Worm (Caenorhabditis elegans): ENCODE results near the gene F31B9.2.
A peak's percentile ranks its signal among the peaks of the same experiment; 100 is the strongest.

F31B9.2 gene

ce11 chrX:15944198-15944597, 27.0 kb downstream of the F31B9.2 start:
- TF ChIP-seq nhr-80 (tag; optimal IDR thresholded peaks at IDR 0.05) (peak; percentile 78), let-607 (tag; optimal IDR thresholded peaks at IDR 0.05) (peak; percentile 64 to 77), ceh-27 (GFP tag; optimal IDR thresholded peaks at IDR 0.05) (no peak)

ce11 chrX:15945806-15946205, 28.6 kb downstream of the F31B9.2 start:
- TF ChIP-seq zfh-2 (GFP tag; conservative IDR thresholded peaks at IDR 0.05) (peak; percentile 86), zim-3 (tag; optimal IDR thresholded peaks at IDR 0.05) (no peak), ZK185.1 (tag; optimal IDR thresholded peaks at IDR 0.05; ENCODE audit: poor library complexity, severe bottlenecking) (no peak)

- no peak for TF ChIP-seq hlh-26 (GFP tag; conservative IDR thresholded peaks at IDR 0.05)
- TF ChIP-seq unc-130 (GFP tag; optimal IDR thresholded peaks at IDR 0.05), result no peak
- no peak for TF ChIP-seq snpc-4 (GFP tag; optimal IDR thresholded peaks at IDR 0.05)
- no peak for TF ChIP-seq snpc-4 (tag; optimal IDR thresholded peaks at IDR 0.05)
- TF ChIP-seq madf-8 (GFP tag; conservative IDR thresholded peaks at IDR 0.05), result no peak
- no peak for TF ChIP-seq ceh-100 (GFP tag; IDR thresholded peaks at IDR 0.05)
- no peak for TF ChIP-seq xnd-1 (tag; optimal IDR thresholded peaks at IDR 0.05)
Measured at ce11 chrX:15951194-15951593, 34.0 kb downstream of the F31B9.2 start, which contains the start of gene col-186. Gene col-186 (plus strand): TSS chrX:15951494.

- TF ChIP-seq egrh-3 (GFP tag; IDR thresholded peaks at IDR 0.05) (peak; percentile 34; the same call in 1 of the 2 replicates), zfh-2 (GFP tag; conservative IDR thresholded peaks at IDR 0.05) (peak; percentile 51; the same call in 1 of the 2 replicates), nhr-90 (tag; optimal IDR thresholded peaks at IDR 0.05) (no peak)
Measured at ce11 chrX:15953086-15953485, 35.9 kb downstream of the F31B9.2 start.

- TF ChIP-seq attf-6 (GFP tag; IDR thresholded peaks at IDR 0.05), result no peak
- no peak for TF ChIP-seq snpc-4 (GFP tag; optimal IDR thresholded peaks at IDR 0.05)
- TF ChIP-seq snpc-4 (tag; optimal IDR thresholded peaks at IDR 0.05), result peak in 3 of 4 experiments; percentile 53 to 91 (median 81)
- no peak for TF ChIP-seq ama-1 (optimal IDR thresholded peaks at IDR 0.05)
- TF ChIP-seq ama-1 (GFP tag; optimal IDR thresholded peaks at IDR 0.05), result no peak
- no peak for TF ChIP-seq F10E7.11 (tag; optimal IDR thresholded peaks at IDR 0.05)
- TF ChIP-seq pha-4 (tag; optimal IDR thresholded peaks at IDR 0.05), result no peak
- peak; percentile 18 for TF ChIP-seq snpc-1.1 (tag; optimal IDR thresholded peaks at IDR 0.05; ENCODE audit: insufficient read depth)
- TF ChIP-seq lag-1 (GFP tag; IDR thresholded peaks at IDR 0.05), result no peak
- TF ChIP-seq gei-17 (GFP tag; optimal IDR thresholded peaks at IDR 0.05), result no peak
- TF ChIP-seq ztf-25 (GFP tag; IDR thresholded peaks at IDR 0.05), result no peak
- no peak for TF ChIP-seq tbp1 (GFP tag; optimal IDR thresholded peaks at IDR 0.05)
- TF ChIP-seq dpl-1 (GFP tag; optimal IDR thresholded peaks at IDR 0.05), result no peak
Measured at ce11 chrX:15953611-15954010, 36.4 kb downstream of the F31B9.2 start.

ce11 chrX:15958767-15959166, 41.6 kb downstream of the F31B9.2 start, which contains the start of gene C09G1.5:
Gene C09G1.5 (plus strand): TSS chrX:15959067.
- no peak for TF ChIP-seq nhr-90 (tag; optimal IDR thresholded peaks at IDR 0.05)
- no peak for TF ChIP-seq Y53F4B.3 (GFP tag; IDR thresholded peaks at IDR 0.05)

All from whole organism, young adult.